Worm (Caenorhabditis elegans) whole organism, mixed stage, embryonic: ENCODE data around the gene ugt-37.

Experiments used
- M03D4.4 ChIP-seq: sonication (generic microtip); optimal IDR thresholded peaks from 2 replicates; lab custom pipeline; 2017; ENCODE audit warnings: mild to moderate bottlenecking, missing genetic modification characterization, missing compliant biosample characterization
- bed-3 ChIP-seq: fragments of 200-800 bp; sonication (Bioruptor generic); optimal IDR thresholded peaks from 3 replicates; lab custom pipeline; 2018; ENCODE audit warnings: mild to moderate bottlenecking, missing genetic modification characterization, moderate library complexity, missing compliant biosample characterization
- blmp-1 ChIP-seq: fragments of 150-350 bp; optimal IDR thresholded peaks from 2 replicates; lab custom pipeline; 2014; ENCODE audit warnings: missing biosample characterization, missing genetic modification characterization
- ceh-39 ChIP-seq: fragments of 150-350 bp; optimal IDR thresholded peaks from 2 replicates; lab custom pipeline; 2014; ENCODE audit warnings: missing biosample characterization, missing genetic modification characterization
- ceh-83 ChIP-seq: fragments of 200-800 bp; sonication (Bioruptor generic); optimal IDR thresholded peaks from 2 replicates; lab custom pipeline; 2018; ENCODE audit warnings: mild to moderate bottlenecking, missing genetic modification characterization, missing compliant biosample characterization
- ces-1 ChIP-seq: fragments of 150-350 bp; optimal IDR thresholded peaks from 2 replicates; lab custom pipeline; 2014; ENCODE audit warnings: missing biosample characterization, missing genetic modification reagents, missing genetic modification characterization
- cnd-1 ChIP-seq: fragments of 200-800 bp; sonication (Bioruptor generic); optimal IDR thresholded peaks from 2 replicates; lab custom pipeline; 2018; ENCODE audit warnings: mild to moderate bottlenecking, missing genetic modification characterization, missing compliant biosample characterization
- drap-1 ChIP-seq: fragments of 200-800 bp; sonication (Bioruptor generic); optimal IDR thresholded peaks from 3 replicates; lab custom pipeline; 2018; ENCODE audit warnings: mild to moderate bottlenecking, missing genetic modification characterization, missing compliant biosample characterization
- elt-1 ChIP-seq: sonication (generic microtip); optimal IDR thresholded peaks from 2 replicates; lab custom pipeline; 2017; ENCODE audit warnings: missing genetic modification characterization, mild to moderate bottlenecking, missing compliant biosample characterization, antibody characterized with exemption, moderate library complexity, borderline replicate concordance; ENCODE audit not compliant: insufficient read depth
- elt-3 ChIP-seq: fragments of 150-350 bp; optimal IDR thresholded peaks from 2 replicates; lab custom pipeline; 2014; ENCODE audit warnings: missing biosample characterization, missing genetic modification characterization
- flh-1 ChIP-seq: fragments of 200-800 bp; sonication (Bioruptor generic); optimal IDR thresholded peaks from 2 replicates; lab custom pipeline; 2018; ENCODE audit warnings: mild to moderate bottlenecking, missing genetic modification characterization, moderate library complexity, missing compliant biosample characterization
- hlh-1 ChIP-seq: fragments of 150-350 bp; optimal IDR thresholded peaks from 2 replicates; lab custom pipeline; 2014; ENCODE audit warnings: missing biosample characterization, missing genetic modification reagents, missing genetic modification characterization
- lin-32 ChIP-seq: fragments of 200-800 bp; sonication (Bioruptor generic); optimal IDR thresholded peaks from 2 replicates; lab custom pipeline; 2018; ENCODE audit warnings: mild to moderate bottlenecking, missing genetic modification characterization, missing compliant biosample characterization
- lsy-2 ChIP-seq: fragments of 150-350 bp; optimal IDR thresholded peaks from 2 replicates; lab custom pipeline; 2014; ENCODE audit warnings: missing biosample characterization, missing genetic modification characterization
- mab-5 ChIP-seq: fragments of 150-350 bp; optimal IDR thresholded peaks from 2 replicates; lab custom pipeline; 2014; ENCODE audit warnings: missing biosample characterization, missing genetic modification characterization
- mep-1 ChIP-seq: fragments of 150-350 bp; optimal IDR thresholded peaks from 2 replicates; lab custom pipeline; 2017; ENCODE audit warnings: missing biosample characterization, missing genetic modification reagents, missing genetic modification characterization, inconsistent platforms
- mls-2 ChIP-seq: sonication (generic microtip); optimal IDR thresholded peaks from 2 replicates; lab custom pipeline; 2016; ENCODE audit warnings: mild to moderate bottlenecking, missing genetic modification characterization, moderate library complexity, missing compliant biosample characterization
- nhr-12 ChIP-seq: fragments of 150-350 bp; optimal IDR thresholded peaks from 2 replicates; lab custom pipeline; 2014; ENCODE audit warnings: missing biosample characterization, missing genetic modification characterization
- nhr-2 ChIP-seq: fragments of 150-350 bp; optimal IDR thresholded peaks from 2 replicates; lab custom pipeline; 2014; ENCODE audit warnings: missing biosample characterization, missing genetic modification characterization
- nhr-237 ChIP-seq: fragments of 150-350 bp; optimal IDR thresholded peaks from 2 replicates; lab custom pipeline; 2014; ENCODE audit warnings: missing biosample characterization, missing genetic modification characterization
- nhr-28 ChIP-seq: fragments of 150-350 bp; optimal IDR thresholded peaks from 2 replicates; lab custom pipeline; 2014; ENCODE audit warnings: missing biosample characterization, missing genetic modification characterization
- pha-4 ChIP-seq: fragments of 150-350 bp; optimal IDR thresholded peaks from 2 replicates; lab custom pipeline; 2018; ENCODE audit warnings: missing biosample characterization, missing genetic modification reagents, missing genetic modification characterization
- sem-2 ChIP-seq: fragments of 200-800 bp; sonication (Bioruptor generic); optimal IDR thresholded peaks from 2 replicates; lab custom pipeline; 2018; ENCODE audit warnings: mild to moderate bottlenecking, missing genetic modification characterization, missing compliant biosample characterization
- sptf-1 ChIP-seq: sonication (generic microtip); optimal IDR thresholded peaks from 2 replicates; lab custom pipeline; 2017; ENCODE audit warnings: mild to moderate bottlenecking, missing genetic modification characterization, moderate library complexity, missing compliant biosample characterization
- tbx-8 ChIP-seq: fragments of 200-800 bp; sonication (Bioruptor generic); optimal IDR thresholded peaks from 2 replicates; lab custom pipeline; 2018; ENCODE audit warnings: mild to moderate bottlenecking, missing genetic modification characterization, moderate library complexity, missing compliant biosample characterization
- unc-120 ChIP-seq: sonication (generic microtip); optimal IDR thresholded peaks from 2 replicates; lab custom pipeline; 2017; ENCODE audit warnings: missing genetic modification characterization, missing compliant biosample characterization; ENCODE audit not compliant: poor library complexity, severe bottlenecking
- unc-39 ChIP-seq: fragments of 150-350 bp; optimal IDR thresholded peaks from 2 replicates; lab custom pipeline; 2014; ENCODE audit warnings: missing biosample characterization, missing genetic modification characterization
- unc-62 ChIP-seq: fragments of 150-350 bp; optimal IDR thresholded peaks from 2 replicates; lab custom pipeline; 2014; ENCODE audit warnings: missing biosample characterization, missing genetic modification reagents, missing genetic modification characterization
- zip-8 ChIP-seq: fragments of 150-350 bp; optimal IDR thresholded peaks from 2 replicates; lab custom pipeline; 2014; ENCODE audit warnings: missing biosample characterization, missing genetic modification characterization
- ztf-11 ChIP-seq: fragments of 150-350 bp; optimal IDR thresholded peaks from 2 replicates; lab custom pipeline; 2014; ENCODE audit warnings: missing biosample characterization, missing genetic modification characterization

ugt-37 gene

ce11 chrV:7145250-7145850 is at the start of gene ugt-37:
TSS of gene ugt-37 (minus strand) at chrV:7145318.
- TF ChIP-seq mep-1 (tag; lab: Kevin White, UChicago) = no peak
- TF ChIP-seq ceh-83 (GFP tag; lab: Kevin White, UChicago) = no peak
- no peak for TF ChIP-seq elt-1 (tag; lab: Kevin White, UChicago)
- TF ChIP-seq sptf-1 = no peak
- TF ChIP-seq sem-2 = no peak
- TF ChIP-seq ces-1 (GFP tag; lab: Kevin White, UChicago) = no peak
- TF ChIP-seq lsy-2 = no peak
- no peak for TF ChIP-seq lin-32 (GFP tag; lab: Kevin White, UChicago)
- TF ChIP-seq mls-2 = no peak
- TF ChIP-seq hlh-1 (tag; lab: Kevin White, UChicago) = no peak

DNA sequence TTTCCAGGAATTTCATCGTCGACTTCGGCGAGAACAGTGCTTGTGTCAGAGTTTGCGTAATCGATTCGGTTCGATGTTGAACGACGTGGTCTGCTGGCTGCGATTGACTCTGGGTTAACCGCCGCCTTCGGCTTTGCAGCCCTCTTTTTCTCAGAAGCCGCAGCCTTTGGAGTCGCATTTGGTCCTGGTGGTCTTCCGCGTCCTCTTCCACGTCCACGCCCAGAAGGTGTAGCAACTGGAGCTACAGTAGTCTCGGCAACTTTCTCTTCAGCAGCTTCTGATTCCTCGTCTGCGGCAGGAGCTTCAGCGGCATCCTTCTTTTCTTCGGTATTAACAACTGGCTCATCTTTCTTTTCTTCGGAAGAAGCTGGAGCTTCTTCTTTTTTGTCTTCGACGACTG is 49.7 kb upstream of the ugt-37 start:
- no peak for TF ChIP-seq unc-120 (tag; lab: Kevin White, UChicago)
- no peak for TF ChIP-seq sptf-1
- no peak for TF ChIP-seq elt-1 (tag; lab: Kevin White, UChicago)

- no peak for TF ChIP-seq elt-1 (tag; lab: Kevin White, UChicago)
- TF ChIP-seq hlh-1 (tag; lab: Kevin White, UChicago) = no peak
- TF ChIP-seq mab-5 (tag; lab: Kevin White, UChicago) = no peak
- TF ChIP-seq nhr-12 (tag; lab: Kevin White, UChicago) = no peak
- TF ChIP-seq zip-8 (tag; lab: Kevin White, UChicago) = no peak
- TF ChIP-seq unc-62 (GFP tag; lab: Kevin White, UChicago) = no peak
- no peak for TF ChIP-seq cnd-1
- TF ChIP-seq ceh-83 (GFP tag; lab: Kevin White, UChicago) = no peak
- TF ChIP-seq tbx-8 (GFP tag; lab: Kevin White, UChicago) = no peak
- TF ChIP-seq nhr-28 (tag; lab: Kevin White, UChicago) = no peak
- no peak for TF ChIP-seq nhr-237
- no peak for TF ChIP-seq ceh-39 (tag; lab: Kevin White, UChicago)
- no peak for TF ChIP-seq pha-4 (tag; lab: Kevin White, UChicago)
- no peak for TF ChIP-seq flh-1
- TF ChIP-seq nhr-2 = no peak
- TF ChIP-seq unc-120 (tag; lab: Kevin White, UChicago) = no peak
- no peak for TF ChIP-seq M03D4.4
- no peak for TF ChIP-seq elt-3 (tag; lab: Kevin White, UChicago)
Observed at ce11 chrV:7193562-7193961, 48.4 kb upstream of the ugt-37 start, which contains the start of gene F09G2.8. TSS of gene F09G2.8 (minus strand) at chrV:7193662.

- TF ChIP-seq pha-4 (tag; lab: Kevin White, UChicago) = no peak
Observed at ce11 chrV:7187295-7187694, 42.2 kb upstream of the ugt-37 start.

DNA sequence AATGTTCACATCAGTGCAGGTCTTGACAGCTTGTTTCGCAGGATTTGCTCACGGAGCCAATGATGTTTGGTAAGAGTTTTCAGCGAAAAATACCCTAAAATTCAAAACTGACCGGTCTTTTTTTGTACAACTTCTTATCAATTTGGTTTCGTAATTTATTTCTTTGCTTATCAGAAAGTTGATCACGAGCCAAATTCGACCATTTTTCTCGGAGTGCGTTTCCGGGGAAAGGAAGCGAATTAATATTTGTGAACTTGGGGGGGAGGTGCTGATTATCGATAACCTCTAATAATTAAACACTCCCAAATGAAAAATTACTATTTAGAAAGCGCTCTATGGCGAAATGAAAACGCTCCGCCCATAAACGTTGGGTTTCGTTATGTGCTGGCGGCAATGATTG is 41.5 kb upstream of the ugt-37 start:
- no peak for TF ChIP-seq drap-1
- no peak for TF ChIP-seq nhr-237
- no peak for TF ChIP-seq ces-1 (GFP tag; lab: Kevin White, UChicago)
- no peak for TF ChIP-seq zip-8 (tag; lab: Kevin White, UChicago)
- TF ChIP-seq pha-4 (tag; lab: Kevin White, UChicago) = no peak
- no peak for TF ChIP-seq sptf-1
- no peak for TF ChIP-seq unc-120 (tag; lab: Kevin White, UChicago)
- TF ChIP-seq ceh-83 (GFP tag; lab: Kevin White, UChicago) = no peak
- TF ChIP-seq ztf-11 = no peak
- TF ChIP-seq flh-1 = no peak
- no peak for TF ChIP-seq mab-5 (tag; lab: Kevin White, UChicago)
- TF ChIP-seq blmp-1 = no peak
- TF ChIP-seq hlh-1 (tag; lab: Kevin White, UChicago) = no peak
- no peak for TF ChIP-seq nhr-2
- TF ChIP-seq cnd-1 = no peak
- TF ChIP-seq unc-62 (GFP tag; lab: Kevin White, UChicago) = no peak
- TF ChIP-seq ceh-39 (tag; lab: Kevin White, UChicago) = no peak
- no peak for TF ChIP-seq nhr-12 (tag; lab: Kevin White, UChicago)
- TF ChIP-seq unc-39 = no peak
- no peak for TF ChIP-seq mep-1 (tag; lab: Kevin White, UChicago)

- no peak for TF ChIP-seq mab-5 (tag; lab: Kevin White, UChicago)
- TF ChIP-seq bed-3 (GFP tag; lab: Kevin White, UChicago) = no peak
- TF ChIP-seq ceh-39 (tag; lab: Kevin White, UChicago) = no peak
- no peak for TF ChIP-seq ceh-83 (GFP tag; lab: Kevin White, UChicago)
- no peak for TF ChIP-seq nhr-237
- TF ChIP-seq nhr-28 (tag; lab: Kevin White, UChicago) = no peak
- TF ChIP-seq M03D4.4 = no peak
- TF ChIP-seq sem-2 = no peak
- no peak for TF ChIP-seq mls-2
- TF ChIP-seq zip-8 (tag; lab: Kevin White, UChicago) = no peak
- TF ChIP-seq unc-39 = no peak
- no peak for TF ChIP-seq ces-1 (GFP tag; lab: Kevin White, UChicago)
Observed at ce11 chrV:7184549-7184948, 39.4 kb upstream of the ugt-37 start, which contains the start of gene pitr-5. TSS of gene pitr-5 (plus strand) at chrV:7184849.
